Worm (Caenorhabditis elegans) whole organism, L1 larva: ENCODE data around the gene dpf-5.

Experiments
- C34B4.2 ChIP-seq: sonication (generic microtip); optimal IDR thresholded peaks from 2 replicates; lab custom pipeline; 2017; ENCODE audit warnings: mild to moderate bottlenecking, missing genetic modification characterization, missing compliant biosample characterization
- alr-1 ChIP-seq: fragments of 200-800 bp; sonication (Bioruptor generic); optimal IDR thresholded peaks from 2 replicates; lab custom pipeline; 2018; ENCODE audit warnings: borderline replicate concordance, mild to moderate bottlenecking, missing genetic modification characterization, missing compliant biosample characterization
- ceh-8 ChIP-seq: fragments of 200-800 bp; sonication (Bioruptor generic); optimal IDR thresholded peaks from 2 replicates; lab custom pipeline; 2018; ENCODE audit warnings: mild to moderate bottlenecking, missing genetic modification characterization, moderate library complexity, missing compliant biosample characterization
- ceh-82 ChIP-seq, 3 experiments: fragments of 150-350 bp in 1 of 3; sonication (generic microtip) in 2 of 3; optimal IDR thresholded peaks; 2 replicates each; lab custom pipeline; 2014 to 2017; ENCODE audit warnings: missing biosample characterization in 3 of 3, missing genetic modification characterization in 3 of 3
- ceh-90 ChIP-seq: sonication (generic microtip); optimal IDR thresholded peaks from 2 replicates; lab custom pipeline; 2016; ENCODE audit warnings: missing genetic modification characterization, missing compliant biosample characterization
- ces-1 ChIP-seq: fragments of 150-350 bp; optimal IDR thresholded peaks from 2 replicates; lab custom pipeline; 2014; ENCODE audit warnings: missing biosample characterization, missing genetic modification reagents, missing genetic modification characterization
- efl-1 ChIP-seq, 4 experiments: fragments of 150-350 bp; optimal IDR thresholded peaks in 3 of 4; peaks in 1 of 4; 1 replicate in 1 of 4; 2 replicates in 3 of 4; lab custom pipeline; 2014; ENCODE audit warnings: missing biosample characterization in 2 of 4, missing genetic modification characterization in 2 of 4, missing genetic modification reagents in 2 of 4
- elt-2 ChIP-seq: sonication (generic microtip); optimal IDR thresholded peaks from 2 replicates; lab custom pipeline; 2016; ENCODE audit warnings: missing genetic modification characterization, mild to moderate bottlenecking, inconsistent platforms, missing compliant biosample characterization, missing genetic modification reagents
- fkh-10 ChIP-seq: sonication (generic microtip); optimal IDR thresholded peaks from 2 replicates; lab custom pipeline; 2017; ENCODE audit warnings: missing biosample characterization, missing genetic modification reagents, missing genetic modification characterization
- fos-1 ChIP-seq: fragments of 150-350 bp; optimal IDR thresholded peaks from 2 replicates; lab custom pipeline; 2014; ENCODE audit warnings: missing biosample characterization, missing genetic modification characterization
- hlh-17 ChIP-seq: fragments of 200-800 bp; sonication (Bioruptor generic); optimal IDR thresholded peaks from 2 replicates; lab custom pipeline; 2018; ENCODE audit warnings: missing genetic modification characterization, mild to moderate bottlenecking, missing compliant biosample characterization, moderate library complexity, borderline replicate concordance
- hlh-4 ChIP-seq: sonication (generic microtip); optimal IDR thresholded peaks from 2 replicates; lab custom pipeline; 2016; ENCODE audit warnings: mild to moderate bottlenecking, missing genetic modification characterization, missing compliant biosample characterization
- isw-1 ChIP-seq: fragments of 200-800 bp; sonication (Bioruptor generic); IDR thresholded peaks from 2 replicates; pipeline ENCODE4 v1.3.6; 2022; ENCODE audit warnings: missing genetic modification characterization, missing compliant biosample characterization
- lin-15B ChIP-seq: fragments of 150-350 bp; sonication (generic microtip); optimal IDR thresholded peaks from 3 replicates; lab custom pipeline; 2014; ENCODE audit warnings: missing biosample characterization, missing genetic modification characterization
- lin-35 ChIP-seq, 2 experiments: fragments of 150-350 bp; optimal IDR thresholded peaks; 2 replicates each; lab custom pipeline; 2014; ENCODE audit warnings: missing biosample characterization in 2 of 2, missing genetic modification characterization in 2 of 2, missing genetic modification reagents in 2 of 2
- lin-39 ChIP-seq: fragments of 150-350 bp; optimal IDR thresholded peaks from 2 replicates; lab custom pipeline; 2014; ENCODE audit warnings: missing biosample characterization, missing genetic modification reagents, missing genetic modification characterization
- lsy-2 ChIP-seq, 2 experiments: fragments of 150-350 bp; optimal IDR thresholded peaks; 2 replicates each; lab custom pipeline; 2014; ENCODE audit warnings: missing biosample characterization in 2 of 2, missing genetic modification characterization in 2 of 2
- mef-2 ChIP-seq: fragments of 150-350 bp; optimal IDR thresholded peaks from 2 replicates; lab custom pipeline; 2014; ENCODE audit warnings: missing biosample characterization, missing genetic modification characterization
- nhr-12 ChIP-seq: sonication (generic microtip); optimal IDR thresholded peaks from 2 replicates; lab custom pipeline; 2017; ENCODE audit warnings: missing biosample characterization, missing genetic modification characterization
- nhr-71 ChIP-seq: sonication (generic microtip); optimal IDR thresholded peaks from 2 replicates; lab custom pipeline; 2016; ENCODE audit warnings: mild to moderate bottlenecking, missing genetic modification characterization, moderate library complexity, missing compliant biosample characterization
- nhr-84 ChIP-seq: sonication (generic microtip); optimal IDR thresholded peaks from 2 replicates; lab custom pipeline; 2017; ENCODE audit warnings: missing biosample characterization, missing genetic modification characterization
- pqm-1 ChIP-seq: sonication (generic microtip); optimal IDR thresholded peaks from 3 replicates; lab custom pipeline; 2017; ENCODE audit warnings: missing biosample characterization, missing genetic modification characterization
- rnt-1 ChIP-seq: sonication (generic microtip); optimal IDR thresholded peaks from 2 replicates; lab custom pipeline; 2016; ENCODE audit warnings: mild to moderate bottlenecking, missing genetic modification characterization, moderate library complexity, missing compliant biosample characterization
- snpc-4 ChIP-seq: fragments of 150-350 bp; optimal IDR thresholded peaks from 2 replicates; lab custom pipeline; 2014; ENCODE audit warnings: missing biosample characterization, missing genetic modification characterization
- swsn-7 ChIP-seq: sonication (generic microtip); optimal IDR thresholded peaks from 2 replicates; lab custom pipeline; 2016; ENCODE audit warnings: missing genetic modification characterization, missing compliant biosample characterization
- unc-30 ChIP-seq: sonication (generic microtip); optimal IDR thresholded peaks from 2 replicates; lab custom pipeline; 2017; ENCODE audit warnings: missing biosample characterization, missing genetic modification characterization
- unc-98 ChIP-seq: fragments of 200-800 bp; sonication (Bioruptor generic); IDR thresholded peaks from 2 replicates; pipeline ENCODE4 v1.3.6; 2022; ENCODE audit warnings: missing genetic modification characterization, missing compliant biosample characterization
- zag-1 ChIP-seq: fragments of 150-350 bp; optimal IDR thresholded peaks from 2 replicates; lab custom pipeline; 2014; ENCODE audit warnings: missing biosample characterization, missing genetic modification characterization
- zip-4 ChIP-seq: fragments of 200-800 bp; sonication (Bioruptor generic); optimal IDR thresholded peaks from 2 replicates; lab custom pipeline; 2018; ENCODE audit warnings: mild to moderate bottlenecking, missing genetic modification characterization, moderate library complexity, missing compliant biosample characterization

dpf-5 gene

DNA sequence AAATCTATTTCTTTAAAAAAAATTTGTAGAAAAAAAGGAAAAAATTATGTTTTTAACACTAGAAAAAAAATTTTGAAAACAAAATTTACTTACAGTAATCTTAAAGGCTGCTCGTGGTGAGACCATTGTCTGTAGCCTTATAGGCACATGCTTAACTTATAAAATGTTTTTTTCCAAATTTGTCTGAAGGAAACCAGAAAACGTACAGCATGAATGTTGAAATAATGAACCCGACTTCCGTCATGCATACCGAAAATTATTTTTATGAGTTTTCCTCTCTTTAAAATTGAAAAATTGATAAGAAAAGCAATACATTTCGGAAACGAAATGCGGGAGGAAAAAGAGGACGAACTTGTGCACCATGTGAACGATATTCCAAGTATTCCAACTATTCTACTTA is 34.6 kb downstream of the dpf-5 start, which contains the start of gene R11E3.2:
Gene R11E3.2, plus strand, starts transcription at position 301 of the 400 bp plus-strand sequence.
- TF ChIP-seq lin-15B (no peak), alr-1 (no peak), lin-39 (tag; lab: Kevin White, UChicago) (no peak)

DNA sequence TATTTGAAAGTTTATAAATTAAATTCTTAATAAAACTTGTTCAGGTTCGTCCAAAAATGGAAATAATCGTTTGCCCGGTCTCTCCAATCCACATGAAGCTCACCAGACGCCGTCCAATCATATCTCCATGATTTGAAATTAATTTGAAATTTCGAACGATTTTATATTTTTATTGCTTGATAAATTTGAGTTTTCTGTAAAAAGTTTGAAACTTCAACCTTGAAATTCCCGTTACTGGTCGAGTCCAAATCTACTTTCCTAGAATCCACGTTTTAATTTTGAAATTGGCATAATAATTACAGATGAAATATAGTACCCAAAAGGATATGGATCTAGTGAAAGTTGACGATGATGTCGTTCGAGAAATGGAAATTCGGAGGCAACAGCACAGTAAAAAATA is 42.0 kb downstream of the dpf-5 start, which contains the start of gene npp-26:
Gene npp-26, plus strand, starts transcription at position 301 of the 400 bp plus-strand sequence.
- TF ChIP-seq zip-4 (GFP tag; lab: Kevin White, UChicago), result no peak
- TF ChIP-seq zag-1 (tag; lab: Kevin White, UChicago), result no peak
- TF ChIP-seq nhr-71, result no peak

- TF ChIP-seq isw-1 (GFP tag; lab: Robert Waterston, UW) (no peak), zag-1 (tag; lab: Kevin White, UChicago) (no peak), swsn-7 (tag; lab: Kevin White, UChicago) (no peak), elt-2 (tag; lab: Kevin White, UChicago) (no peak), ceh-8 (GFP tag; lab: Kevin White, UChicago) (no peak), fkh-10 (GFP tag; lab: Kevin White, UChicago) (no peak)
Measured at ce11 chrIV:4763844-4764243, 42.5 kb downstream of the dpf-5 start, which contains the start of gene Y17G9B.2. TSS of gene Y17G9B.2 (plus strand) at chrIV:4764144.

ce11 chrIV:4762990-4763545 is 43.3 kb downstream of the dpf-5 start:
- peak; percentile 29 to 53 for TF ChIP-seq lsy-2 (tag; optimal IDR thresholded peaks at IDR 0.05; lab: Kevin White, UChicago)
- peak in 1 of 2 experiments; percentile 22 for TF ChIP-seq lin-35 (GFP tag; optimal IDR thresholded peaks at IDR 0.05; lab: Kevin White, UChicago)
- TF ChIP-seq efl-1 (optimal IDR thresholded peaks at IDR 0.05; lab: Kevin White, UChicago), result peak; percentile 11 to 13
- peak in 1 of 2 experiments; percentile 49 for TF ChIP-seq efl-1 (GFP tag; optimal IDR thresholded peaks at IDR 0.05 in 1 of 2; lab: Kevin White, UChicago)

DNA sequence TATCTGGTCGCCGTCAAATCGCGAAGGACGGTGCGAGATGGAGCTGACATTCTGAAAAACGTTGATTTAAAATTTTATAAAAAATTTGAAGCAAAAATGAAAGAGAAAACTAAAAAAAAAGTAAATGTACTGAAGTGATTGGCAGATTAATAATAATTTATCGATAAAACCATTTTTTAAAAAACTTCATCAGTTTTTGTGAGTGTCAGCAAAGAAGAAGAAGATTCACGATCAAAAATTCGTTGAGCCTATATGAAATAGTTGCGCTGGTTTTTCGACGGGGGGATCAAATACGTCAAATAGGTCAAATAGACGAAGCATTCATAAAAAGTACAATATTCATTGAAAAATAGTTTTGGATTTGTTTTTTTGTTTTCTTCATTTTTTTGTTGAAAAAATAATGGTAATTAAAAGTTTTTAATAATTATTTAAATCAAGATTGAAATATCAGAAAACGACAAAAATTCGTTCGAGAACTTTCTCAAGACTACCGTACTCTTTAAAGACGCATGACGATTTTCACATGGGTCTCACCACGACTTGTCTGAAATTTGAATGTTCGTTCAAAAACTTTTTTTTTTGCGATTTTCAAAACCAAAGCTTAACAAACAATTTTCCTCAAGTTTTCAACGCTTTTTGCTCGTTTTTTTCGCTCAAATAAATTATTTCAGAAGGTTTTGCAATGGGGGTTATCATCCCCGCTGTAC is 45.9 kb downstream of the dpf-5 start, which contains the start of the genes memi-1 and cyp-31A3:
Gene memi-1, minus strand, starts transcription at position 51 of the 707 bp plus-strand sequence.
Gene cyp-31A3, plus strand, starts transcription at position 672 of the 707 bp plus-strand sequence.
- TF ChIP-seq efl-1 (optimal IDR thresholded peaks at IDR 0.05; lab: Kevin White, UChicago), result no peak
- TF ChIP-seq efl-1 (GFP tag; optimal IDR thresholded peaks at IDR 0.05 in 1 of 2; lab: Kevin White, UChicago), result peak in 1 of 2 experiments; percentile 23
- no peak for TF ChIP-seq fos-1 (tag; lab: Kevin White, UChicago)
- no peak for TF ChIP-seq zip-4 (GFP tag; lab: Kevin White, UChicago)
- TF ChIP-seq, all 84 proteins: peak for 1

ce11 chrIV:4758659-4759058 is 47.7 kb downstream of the dpf-5 start, which contains the start of gene Y17G9B.8:
TSS of gene Y17G9B.8 (minus strand) at chrIV:4758840.
- peak; percentile 10 to 33 for TF ChIP-seq lsy-2 (tag; optimal IDR thresholded peaks at IDR 0.05; lab: Kevin White, UChicago)
- TF ChIP-seq lin-15B, result no peak

ce11 chrIV:4755929-4756655 is 50.3 kb downstream of the dpf-5 start, which contains the start of the genes fbxb-77 and Y17G9B.11:
TSS of gene fbxb-77 (minus strand) at chrIV:4756157.
TSS of gene Y17G9B.11 (plus strand) at chrIV:4756605.
- TF ChIP-seq ceh-90 (tag; lab: Kevin White, UChicago) (no peak), rnt-1 (no peak), nhr-12 (no peak), nhr-84 (tag; lab: Kevin White, UChicago) (no peak), lin-35 (GFP tag; optimal IDR thresholded peaks at IDR 0.05; lab: Kevin White, UChicago) (no peak), mef-2 (tag; lab: Kevin White, UChicago) (no peak), ces-1 (GFP tag; lab: Kevin White, UChicago) (no peak), hlh-17 (GFP tag; lab: Kevin White, UChicago) (no peak), hlh-4 (tag; lab: Kevin White, UChicago) (no peak), ceh-8 (GFP tag; lab: Kevin White, UChicago) (no peak), unc-30 (tag; lab: Kevin White, UChicago) (no peak), C34B4.2 (no peak), ceh-82 (tag; optimal IDR thresholded peaks at IDR 0.05; lab: Kevin White, UChicago) (no peak), pqm-1 (tag; lab: Kevin White, UChicago) (no peak), snpc-4 (no peak), efl-1 (optimal IDR thresholded peaks at IDR 0.05; lab: Kevin White, UChicago) (no peak), efl-1 (GFP tag; optimal IDR thresholded peaks at IDR 0.05 in 1 of 2; lab: Kevin White, UChicago) (no peak), unc-98 (GFP tag; lab: Robert Waterston, UW) (no peak)
